Fruit fly (Drosophila melanogaster) whole organism, pupa: ENCODE data around the gene nero.

Experiments
- CG13204 ChIP-seq: fragments of 200-800 bp; sonication (Bioruptor generic); optimal IDR thresholded peaks from 2 replicates; lab custom pipeline; 2018; ENCODE audit warnings: missing biosample characterization, mild to moderate bottlenecking, missing genetic modification characterization, moderate library complexity
- CG34367 ChIP-seq: fragments of 200-800 bp; sonication (Bioruptor generic); optimal IDR thresholded peaks from 2 replicates; lab custom pipeline; 2018; ENCODE audit warnings: missing biosample characterization, mild to moderate bottlenecking, missing genetic modification characterization
- CG4496 ChIP-seq: fragments of 200-800 bp; sonication (Bioruptor generic); IDR thresholded peaks from 3 replicates; pipeline ENCODE4 v1.3.6; 2022; ENCODE audit warnings: missing biosample characterization, missing genetic modification characterization
- CG8301 ChIP-seq: fragments of 200-800 bp; sonication (Bioruptor generic); optimal IDR thresholded peaks from 2 replicates; lab custom pipeline; 2018; ENCODE audit warnings: missing biosample characterization, mild to moderate bottlenecking, missing genetic modification characterization
- Ets98B ChIP-seq: fragments of 200-800 bp; sonication (Bioruptor generic); IDR thresholded peaks from 2 replicates; pipeline ENCODE4 v1.3.6; 2022; ENCODE audit warnings: missing biosample characterization, missing genetic modification characterization

- TF ChIP-seq CG8301 (peak; percentile 48), CG13204 (GFP tag; lab: Kevin White, UChicago) (peak; percentile 93), Ets98B (no peak), CG4496 (no peak), CG34367 (tag; lab: Kevin White, UChicago) (peak; percentile 37)
Observed at dm6 chr3R:31748093-31748996, 987 bp upstream of the nero start.
